Fruit fly (Drosophila melanogaster) whole organism: ENCODE measurements around the gene CG1161.

Experiments
- Dll ChIP-seq: fragments of >200 bp; optimal IDR thresholded peaks from 2 replicates; lab custom pipeline; 2017
- pan ChIP-seq: fragments of >200 bp; optimal IDR thresholded peaks from 2 replicates; lab custom pipeline; 2017

- no peak for TF ChIP-seq Dll
- no peak for TF ChIP-seq pan (lab: Kevin White, UChicago)
Measured at dm6 chr3R:5308137-5308797, 46.6 kb upstream of the CG1161 start.
